Worm (Caenorhabditis elegans): ENCODE measurements around the gene popl-7.

Gene popl-7

DNA sequence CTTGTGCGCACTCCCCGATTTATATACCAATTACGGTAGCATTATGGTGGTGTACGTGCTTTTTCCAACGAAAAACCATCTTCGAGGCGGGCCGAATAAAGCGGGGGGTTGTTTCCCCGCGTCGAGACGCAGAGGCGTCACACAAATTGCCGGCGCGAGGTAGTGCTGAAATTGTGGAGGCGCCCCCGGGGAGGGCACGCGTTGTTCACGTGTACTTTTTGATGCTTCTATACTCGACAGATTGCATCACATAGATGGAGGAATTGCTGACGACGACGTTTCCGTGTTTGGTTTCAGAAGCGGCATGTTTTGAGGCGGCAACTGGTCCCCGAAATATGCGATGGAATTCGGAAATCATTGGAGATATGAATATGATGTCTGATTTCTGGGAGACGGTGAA lies 24.8 kb downstream of the popl-7 start (continued):
- no peak for TF ChIP-seq nhr-76 (tag; optimal IDR thresholded peaks at IDR 0.05)
- TF ChIP-seq hpl-2 (GFP tag; optimal IDR thresholded peaks at IDR 0.05), result no peak
- peak; percentile 85 for TF ChIP-seq rnt-1 (tag; optimal IDR thresholded peaks at IDR 0.05)
- no peak for TF ChIP-seq zag-1 (tag; optimal IDR thresholded peaks at IDR 0.05)
- TF ChIP-seq F16B12.6 (tag; optimal IDR thresholded peaks at IDR 0.05), result peak; percentile 38
- no peak for TF ChIP-seq fkh-4 (tag; optimal IDR thresholded peaks at IDR 0.05; ENCODE audit: borderline replicate concordance)
- no peak for TF ChIP-seq C04F5.9 (tag; optimal IDR thresholded peaks at IDR 0.05)
- TF ChIP-seq aly-2 (tag; optimal IDR thresholded peaks at IDR 0.05), result no peak
- peak; percentile 68 for TF ChIP-seq irx-1 (tag; optimal IDR thresholded peaks at IDR 0.05)
- TF ChIP-seq lir-3 (tag; optimal IDR thresholded peaks at IDR 0.05; ENCODE audit: poor library complexity), result peak; percentile 62
- TF ChIP-seq elt-2 (tag; optimal IDR thresholded peaks at IDR 0.05), result peak; percentile 90
- peak; percentile 75 for TF ChIP-seq C16A3.4 (tag; optimal IDR thresholded peaks at IDR 0.05)
- TF ChIP-seq ceh-8 (GFP tag; optimal IDR thresholded peaks at IDR 0.05), result peak; percentile 75
- peak; percentile 63 for TF ChIP-seq unc-86 (tag; optimal IDR thresholded peaks at IDR 0.05)
- peak; percentile 74 to 87 for TF ChIP-seq lsy-2 (tag; optimal IDR thresholded peaks at IDR 0.05)
- TF ChIP-seq dsc-1 (tag; optimal IDR thresholded peaks at IDR 0.05), result peak; percentile 43
- TF ChIP-seq lin-35 (GFP tag; optimal IDR thresholded peaks at IDR 0.05), result peak; percentile 66 to 82
- no peak for TF ChIP-seq nhr-12 (tag; optimal IDR thresholded peaks at IDR 0.05)
- TF ChIP-seq C34B4.2 (tag; optimal IDR thresholded peaks at IDR 0.05), result no peak
- peak; percentile 93 for TF ChIP-seq fkh-10 (GFP tag; optimal IDR thresholded peaks at IDR 0.05)
- peak; percentile 91 for TF ChIP-seq tbx-2 (tag; optimal IDR thresholded peaks at IDR 0.05)
- peak; percentile 44 to 53 (median 51) for TF ChIP-seq dpl-1 (GFP tag; optimal IDR thresholded peaks at IDR 0.05)
- TF ChIP-seq nhr-28 (tag; optimal IDR thresholded peaks at IDR 0.05), result no peak
- TF ChIP-seq ama-1 (optimal IDR thresholded peaks at IDR 0.05), result no peak
- peak; percentile 70 for TF ChIP-seq nhr-77 (tag; optimal IDR thresholded peaks at IDR 0.05)
- TF ChIP-seq ceh-63 (GFP tag; optimal IDR thresholded peaks at IDR 0.05), result no peak
- peak; percentile 97 for TF ChIP-seq nhr-71 (tag; optimal IDR thresholded peaks at IDR 0.05)
- peak; percentile 63 for TF ChIP-seq isw-1 (GFP tag; IDR thresholded peaks at IDR 0.05)
- TF ChIP-seq sup-37 (GFP tag; optimal IDR thresholded peaks at IDR 0.05), result no peak
- TF ChIP-seq mef-2 (tag; optimal IDR thresholded peaks at IDR 0.05), result peak; percentile 79
- TF ChIP-seq lin-15B (tag; optimal IDR thresholded peaks at IDR 0.05), result peak; percentile 2
- TF ChIP-seq skn-1 (tag; optimal IDR thresholded peaks at IDR 0.05), result peak; percentile 88
- peak; percentile 93 for TF ChIP-seq nhr-19 (GFP tag; conservative IDR thresholded peaks at IDR 0.05)
- TF ChIP-seq pag-3 (tag; optimal IDR thresholded peaks at IDR 0.05; ENCODE audit: borderline replicate concordance, insufficient read depth), result no peak
- peak; percentile 89 for TF ChIP-seq swsn-7 (tag; optimal IDR thresholded peaks at IDR 0.05)
- TF ChIP-seq unc-98 (GFP tag; IDR thresholded peaks at IDR 0.05), result peak; percentile 8; the same call in 1 of the 2 replicates
- no peak for TF ChIP-seq nhr-84 (tag; optimal IDR thresholded peaks at IDR 0.05)
- peak; percentile 96 for TF ChIP-seq fkh-8 (tag; optimal IDR thresholded peaks at IDR 0.05)
- TF ChIP-seq snpc-4 (tag; optimal IDR thresholded peaks at IDR 0.05), result peak; percentile 24
- TF ChIP-seq lin-13 (GFP tag; optimal IDR thresholded peaks at IDR 0.05), result peak; percentile 84
- no peak for TF ChIP-seq tlp-1 (tag; optimal IDR thresholded peaks at IDR 0.05)
- peak; percentile 26 for TF ChIP-seq sox-4 (tag; optimal IDR thresholded peaks at IDR 0.05)

DNA sequence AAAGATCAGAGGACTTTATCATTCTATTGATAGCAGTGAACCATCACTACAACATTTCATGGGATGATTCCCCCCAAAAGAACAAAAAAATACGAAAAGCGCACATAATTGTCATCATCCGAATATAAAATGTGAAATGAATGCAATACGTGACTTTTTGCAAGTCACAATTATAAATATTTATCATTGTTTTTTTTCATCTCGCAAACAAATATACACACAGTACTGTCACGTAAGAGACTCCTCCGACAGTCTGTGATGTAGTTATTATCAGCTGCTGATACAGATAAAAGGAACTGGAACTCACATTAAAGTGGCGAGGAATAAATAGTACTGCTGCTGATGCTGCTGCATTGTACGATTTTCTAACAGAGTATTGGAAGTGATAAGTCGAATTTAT lies 25.9 kb downstream of the popl-7 start:
- TF ChIP-seq nhr-11 (tag; optimal IDR thresholded peaks at IDR 0.05), result no peak
- TF ChIP-seq nhr-20 (tag; optimal IDR thresholded peaks at IDR 0.05), result peak; percentile 18
- peak; percentile 32 for TF ChIP-seq nhr-90 (tag; optimal IDR thresholded peaks at IDR 0.05; ENCODE audit: poor library complexity)
- TF ChIP-seq lin-13 (GFP tag; optimal IDR thresholded peaks at IDR 0.05), result no peak
- TF ChIP-seq elt-2 (tag; optimal IDR thresholded peaks at IDR 0.05), result peak; percentile 80
- TF ChIP-seq fkh-8 (tag; optimal IDR thresholded peaks at IDR 0.05), result no peak
- no peak for TF ChIP-seq pag-3 (tag; optimal IDR thresholded peaks at IDR 0.05; ENCODE audit: borderline replicate concordance, insufficient read depth)
- no peak for TF ChIP-seq isw-1 (GFP tag; IDR thresholded peaks at IDR 0.05)
- TF ChIP-seq rnt-1 (tag; optimal IDR thresholded peaks at IDR 0.05), result no peak
- peak; percentile 27 for TF ChIP-seq nhr-71 (tag; optimal IDR thresholded peaks at IDR 0.05)
- TF ChIP-seq lin-35 (GFP tag; optimal IDR thresholded peaks at IDR 0.05), result peak in 1 of 2 experiments; percentile 5
- no peak for TF ChIP-seq unc-98 (GFP tag; IDR thresholded peaks at IDR 0.05)
- TF ChIP-seq ama-1 (optimal IDR thresholded peaks at IDR 0.05), result no peak
- TF ChIP-seq irx-1 (tag; optimal IDR thresholded peaks at IDR 0.05), result no peak
- no peak for TF ChIP-seq nhr-84 (tag; optimal IDR thresholded peaks at IDR 0.05)
- no peak for TF ChIP-seq egl-13 (tag; optimal IDR thresholded peaks at IDR 0.05)
- TF ChIP-seq efl-1 (optimal IDR thresholded peaks at IDR 0.05), result no peak
- peak in 1 of 2 experiments; percentile 54 for TF ChIP-seq efl-1 (GFP tag; optimal IDR thresholded peaks at IDR 0.05 in 1 of 2)
- TF ChIP-seq mab-9 (GFP tag; IDR thresholded peaks at IDR 0.05), result no peak
- no peak for TF ChIP-seq ceh-8 (GFP tag; optimal IDR thresholded peaks at IDR 0.05)

Data from whole organism, L1 larva.